Fruit fly (Drosophila melanogaster): ENCODE measurements around the gene Tie.
A peak's percentile ranks its signal among the peaks of the same experiment; 100 is the strongest.

Gene Tie

DNA sequence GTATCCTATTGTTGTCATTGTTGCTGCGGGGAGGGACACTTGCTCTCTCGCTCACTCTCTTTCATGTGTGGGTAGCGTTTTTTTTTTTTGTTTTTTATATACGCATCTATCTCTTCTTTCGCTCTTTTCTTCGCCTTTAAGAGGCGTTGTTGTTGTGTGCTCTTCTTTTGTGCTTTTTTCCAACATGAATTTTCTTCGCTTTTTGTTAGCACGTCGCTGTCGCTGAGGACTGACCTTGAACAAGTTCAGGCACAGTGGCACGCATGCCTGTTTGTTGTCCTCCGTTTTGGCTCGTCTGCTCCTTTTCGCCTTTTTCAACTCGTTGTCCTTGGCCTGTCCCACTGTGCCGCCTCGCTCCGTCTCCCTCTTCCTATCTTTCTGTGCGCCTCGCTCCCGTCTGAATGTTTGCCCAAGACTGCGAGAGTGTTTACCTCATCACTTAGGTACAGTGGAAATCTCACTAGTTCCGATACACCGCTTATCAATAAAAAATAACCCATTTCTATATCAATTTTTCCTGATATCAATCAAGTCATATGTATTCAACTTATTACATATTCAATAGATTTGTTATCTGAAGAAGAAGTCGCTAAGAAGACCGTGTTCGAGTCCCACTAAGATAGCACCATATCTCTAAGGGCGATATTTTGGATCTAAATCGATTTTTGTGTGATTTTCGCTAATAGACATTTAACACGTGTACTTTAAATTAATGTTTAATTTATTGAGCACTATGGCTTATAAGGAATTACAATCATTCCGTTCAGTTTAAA lies 11.3 kb upstream of the Tie start (continued):
- TF ChIP-seq Asciz (GFP tag; optimal IDR thresholded peaks at IDR 0.05) (no peak), inv (GFP tag; IDR thresholded peaks at IDR 0.05; ENCODE audit: partially characterized antibody) (no peak), Myb (GFP tag; optimal IDR thresholded peaks at IDR 0.05) (no peak), CG33557 (GFP tag; optimal IDR thresholded peaks at IDR 0.05) (no peak), CG17328 (GFP tag; IDR thresholded peaks at IDR 0.05) (peak; percentile 38; the same call in 1 of the 2 replicates), CG30020 (tag; optimal IDR thresholded peaks at IDR 0.05) (no peak), fu2 (GFP tag; optimal IDR thresholded peaks at IDR 0.05) (peak; percentile 66), CG9727 (GFP tag; optimal IDR thresholded peaks at IDR 0.05) (no peak), Poxn (GFP tag; IDR thresholded peaks at IDR 0.05) (no peak), CG10565 (GFP tag; optimal IDR thresholded peaks at IDR 0.05) (no peak), CG1602 (GFP tag; optimal IDR thresholded peaks at IDR 0.05) (peak; percentile 7), zen (tag; optimal IDR thresholded peaks at IDR 0.05) (no peak), Vsx1 (GFP tag; optimal IDR thresholded peaks at IDR 0.05) (no peak), crp (GFP tag; optimal IDR thresholded peaks at IDR 0.05) (no peak), Gsc (GFP tag; IDR thresholded peaks at IDR 0.05) (no peak), CG4707 (GFP tag; optimal IDR thresholded peaks at IDR 0.05) (peak; percentile 95), CG4282 (GFP tag; optimal IDR thresholded peaks at IDR 0.05) (peak; percentile 80), ci (GFP tag; IDR thresholded peaks at IDR 0.05) (peak; percentile 60; the same call in 1 of the 3 replicates), kni (GFP tag; optimal IDR thresholded peaks at IDR 0.05) (no peak), grau (tag; optimal IDR thresholded peaks at IDR 0.05) (peak; percentile 35), chm (GFP tag; IDR thresholded peaks at IDR 0.05) (peak; percentile 43; the same call in 1 of the 2 replicates), H2.0 (GFP tag; IDR thresholded peaks at IDR 0.05) (peak; percentile 47), CG2199 (GFP tag; IDR thresholded peaks at IDR 0.05) (peak; percentile 31; the same call in 1 of the 3 replicates), ERR (GFP tag; optimal IDR thresholded peaks at IDR 0.05) (peak; percentile 91), cad (GFP tag; optimal IDR thresholded peaks at IDR 0.05) (no peak), zfh2 (GFP tag; optimal IDR thresholded peaks at IDR 0.05) (peak; percentile 50), sima (GFP tag; optimal IDR thresholded peaks at IDR 0.05) (no peak), CG1024 (GFP tag; IDR thresholded peaks at IDR 0.05) (peak; percentile 55; the same call in 1 of the 2 replicates), E2f2 (GFP tag; IDR thresholded peaks at IDR 0.05) (no peak), lab (GFP tag; optimal IDR thresholded peaks at IDR 0.05) (peak; percentile 61), bsh (GFP tag; optimal IDR thresholded peaks at IDR 0.05) (peak in 1 of 2 experiments; percentile 98), so (GFP tag; IDR thresholded peaks at IDR 0.05) (no peak), dmrt99B (tag; optimal IDR thresholded peaks at IDR 0.05) (peak; percentile 16), CG11723 (GFP tag; optimal IDR thresholded peaks at IDR 0.05) (no peak), tll (GFP tag; optimal IDR thresholded peaks at IDR 0.05) (no peak), CG9876 (GFP tag; optimal IDR thresholded peaks at IDR 0.05) (peak; percentile 49), kay (GFP tag; optimal IDR thresholded peaks at IDR 0.05) (no peak), Blimp-1 (GFP tag; optimal IDR thresholded peaks at IDR 0.05) (no peak), pho (GFP tag; optimal IDR thresholded peaks at IDR 0.05) (peak; percentile 26), HHEX (GFP tag; optimal IDR thresholded peaks at IDR 0.05) (no peak), caup (GFP tag; optimal IDR thresholded peaks at IDR 0.05; ENCODE audit: severe bottlenecking) (peak; percentile 46), gro (GFP tag; optimal IDR thresholded peaks at IDR 0.05) (peak; percentile 13), Ets65A (GFP tag) (no peak), CG4360 (GFP tag; IDR thresholded peaks at IDR 0.05) (peak; percentile 36; the same call in 1 of the 2 replicates), Bgb (GFP tag; IDR thresholded peaks at IDR 0.05; ENCODE audit: partially characterized antibody) (0 out of 2 replicates have a peak, but pooled peaks have one; percentile 23), tna (GFP tag; IDR thresholded peaks at IDR 0.05; ENCODE audit: partially characterized antibody) (peak; percentile 49; the same call in 1 of the 2 replicates), CG15073 (GFP tag; optimal IDR thresholded peaks at IDR 0.05) (peak; percentile 14), CG2678 (tag; optimal IDR thresholded peaks at IDR 0.05) (no peak)

All from whole organism, embryonic.